Worm (Caenorhabditis elegans) whole organism, L2 larva: Measurements from ENCODE around the gene swm-1.
A peak's percentile ranks its signal among the peaks of the same experiment; 100 is the strongest.

Experiments used
- elt-3 ChIP-seq: sonication (generic microtip); optimal IDR thresholded peaks from 2 replicates; lab custom pipeline; 2017; ENCODE audit warnings: missing biosample characterization, missing genetic modification characterization
- lin-11 ChIP-seq: fragments of 150-350 bp; sonication (generic microtip); optimal IDR thresholded peaks from 2 replicates; lab custom pipeline; 2014; ENCODE audit warnings: missing biosample characterization, missing genetic modification characterization, inconsistent platforms, mixed read lengths
- lin-13 ChIP-seq: fragments of 150-350 bp; optimal IDR thresholded peaks from 2 replicates; lab custom pipeline; 2014; ENCODE audit warnings: missing biosample characterization, missing genetic modification reagents, missing genetic modification characterization
- lin-39 ChIP-seq: fragments of 150-350 bp; optimal IDR thresholded peaks from 2 replicates; lab custom pipeline; 2014; ENCODE audit warnings: missing biosample characterization, missing genetic modification reagents, missing genetic modification characterization
- nhr-10 ChIP-seq: sonication (generic microtip); optimal IDR thresholded peaks from 2 replicates; lab custom pipeline; 2017; ENCODE audit warnings: missing biosample characterization, missing genetic modification characterization
- unc-39 ChIP-seq: fragments of 150-350 bp; optimal IDR thresholded peaks from 2 replicates; lab custom pipeline; 2014; ENCODE audit warnings: missing biosample characterization, missing genetic modification characterization
- zag-1 ChIP-seq: fragments of 150-350 bp; optimal IDR thresholded peaks from 2 replicates; lab custom pipeline; 2014; ENCODE audit warnings: missing biosample characterization, missing genetic modification characterization
- ztf-11 ChIP-seq: sonication (generic microtip); optimal IDR thresholded peaks from 2 replicates; lab custom pipeline; 2017; ENCODE audit warnings: missing biosample characterization, missing genetic modification characterization

ce11 chrV:9094060-9094628 lies 39.5 kb upstream of the swm-1 start:
- TF ChIP-seq elt-3 (no peak), lin-13 (GFP tag; lab: Kevin White, UChicago) (no peak), lin-39 (tag; lab: Kevin White, UChicago) (no peak), zag-1 (no peak), unc-39 (tag; lab: Kevin White, UChicago) (no peak), ztf-11 (tag; lab: Kevin White, UChicago) (no peak), nhr-10 (tag; lab: Kevin White, UChicago) (no peak), lin-11 (tag; lab: Kevin White, UChicago) (peak; percentile 7)
